Worm (Caenorhabditis elegans): ENCODE results near the gene srlf-5.

DNA sequence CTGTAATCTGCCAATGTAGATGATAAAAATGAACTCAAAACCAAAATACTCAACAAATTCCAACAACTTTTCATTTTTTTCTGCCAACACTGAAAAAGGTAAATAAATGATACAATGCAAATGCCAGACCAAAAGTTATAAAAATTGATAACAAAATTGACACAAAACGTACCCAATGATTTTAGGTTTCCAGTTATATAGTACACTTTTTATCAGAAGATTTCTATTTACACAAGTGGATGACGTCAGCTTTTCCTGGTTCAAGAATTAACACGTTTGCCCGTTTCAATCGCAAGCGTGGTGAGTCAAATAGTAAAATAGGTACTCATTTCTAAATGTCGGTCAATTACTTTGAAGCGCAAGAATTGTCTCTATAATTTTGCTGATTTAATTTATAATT lies 47.0 kb downstream of the srlf-5 start, which contains the start of gene ZK896.5:
- TF ChIP-seq F52B5.7 (tag; optimal IDR thresholded peaks at IDR 0.05) (no peak), sea-2 (GFP tag; IDR thresholded peaks at IDR 0.05) (no peak), snpc-1.3 (tag; optimal IDR thresholded peaks at IDR 0.05; ENCODE audit: insufficient read depth) (no peak), F39B2.1 (GFP tag; IDR thresholded peaks at IDR 0.05) (no peak), pha-4 (tag; optimal IDR thresholded peaks at IDR 0.05) (no peak), nhr-27 (tag; optimal IDR thresholded peaks at IDR 0.05) (no peak), ztf-25 (GFP tag; IDR thresholded peaks at IDR 0.05) (no peak), ceh-40 (GFP tag; IDR thresholded peaks at IDR 0.05) (no peak), lir-1 (GFP tag; conservative IDR thresholded peaks at IDR 0.05) (no peak), F22D6.2 (tag; optimal IDR thresholded peaks at IDR 0.05) (no peak)

All from whole organism, young adult.